Worm (Caenorhabditis elegans) whole organism, L2 larva: ENCODE measurements around the gene C49C3.9.

Experiments used
- alr-1 ChIP-seq: fragments of 150-350 bp; optimal IDR thresholded peaks from 2 replicates; lab custom pipeline; 2014; ENCODE audit warnings: missing biosample characterization, missing genetic modification characterization
- ceh-82 ChIP-seq: fragments of 150-350 bp; optimal IDR thresholded peaks from 2 replicates; lab custom pipeline; 2014; ENCODE audit warnings: missing biosample characterization, missing genetic modification characterization
- lin-39 ChIP-seq: fragments of 150-350 bp; optimal IDR thresholded peaks from 2 replicates; lab custom pipeline; 2014; ENCODE audit warnings: missing biosample characterization, missing genetic modification reagents, missing genetic modification characterization
- mbf-1 ChIP-seq: sonication (generic microtip); optimal IDR thresholded peaks from 2 replicates; lab custom pipeline; 2017; ENCODE audit warnings: missing biosample characterization, missing genetic modification characterization
- nhr-10 ChIP-seq: sonication (generic microtip); optimal IDR thresholded peaks from 2 replicates; lab custom pipeline; 2017; ENCODE audit warnings: missing biosample characterization, missing genetic modification characterization
- nhr-11 ChIP-seq: fragments of 150-350 bp; optimal IDR thresholded peaks from 2 replicates; lab custom pipeline; 2014; ENCODE audit warnings: missing biosample characterization, missing genetic modification characterization
- nhr-12 ChIP-seq: fragments of 150-350 bp; optimal IDR thresholded peaks from 2 replicates; lab custom pipeline; 2014; ENCODE audit warnings: missing biosample characterization, missing genetic modification characterization
- nhr-6 ChIP-seq: fragments of 150-350 bp; optimal IDR thresholded peaks from 2 replicates; lab custom pipeline; 2014; ENCODE audit warnings: missing biosample characterization, missing genetic modification characterization
- nhr-77 ChIP-seq: fragments of 150-350 bp; optimal IDR thresholded peaks from 2 replicates; lab custom pipeline; 2014; ENCODE audit warnings: missing biosample characterization, missing genetic modification characterization
- skn-1 ChIP-seq: sonication (generic microtip); optimal IDR thresholded peaks from 2 replicates; lab custom pipeline; 2017; ENCODE audit warnings: missing biosample characterization, missing genetic modification characterization
- unc-62 ChIP-seq: fragments of 150-350 bp; optimal IDR thresholded peaks from 2 replicates; lab custom pipeline; 2014; ENCODE audit warnings: missing biosample characterization, missing genetic modification reagents, missing genetic modification characterization
- zag-1 ChIP-seq: fragments of 150-350 bp; optimal IDR thresholded peaks from 2 replicates; lab custom pipeline; 2014; ENCODE audit warnings: missing biosample characterization, missing genetic modification characterization
- ztf-11 ChIP-seq: sonication (generic microtip); optimal IDR thresholded peaks from 2 replicates; lab custom pipeline; 2017; ENCODE audit warnings: missing biosample characterization, missing genetic modification characterization

ce11 chrIV:17332261-17332660 lies 9.9 kb downstream of the C49C3.9 start, which contains the start of gene C49C3.7:
- TF ChIP-seq skn-1 (tag; lab: Kevin White, UChicago) (no peak), nhr-77 (tag; lab: Kevin White, UChicago) (no peak), zag-1 (no peak), lin-39 (tag; lab: Kevin White, UChicago) (no peak), ztf-11 (tag; lab: Kevin White, UChicago) (no peak), nhr-12 (no peak), nhr-11 (tag; lab: Kevin White, UChicago) (no peak), nhr-10 (no peak), unc-62 (GFP tag; lab: Kevin White, UChicago) (no peak), alr-1 (tag; lab: Kevin White, UChicago) (no peak), nhr-6 (tag; lab: Kevin White, UChicago) (no peak), mbf-1 (tag; lab: Kevin White, UChicago) (no peak), ceh-82 (tag; lab: Kevin White, UChicago) (no peak)
